Worm (Caenorhabditis elegans) whole organism, L4/young adult: ENCODE results near the gene hpo-34.

Experiments used
- W03F9.2 ChIP-seq: fragments of 150-350 bp; optimal IDR thresholded peaks from 2 replicates; lab custom pipeline; 2014; ENCODE audit warnings: missing biosample characterization, missing genetic modification characterization
- him-1 ChIP-seq: sonication (generic microtip); optimal IDR thresholded peaks from 2 replicates; lab custom pipeline; 2016; ENCODE audit warnings: missing genotype, missing genetic modification reagents, missing genetic modification characterization, missing compliant biosample characterization

- TF ChIP-seq W03F9.2 (no peak), him-1 (tag; lab: Kevin White, UChicago) (no peak)
These were observed 36.7 kb downstream of the hpo-34 start for ce11 chrX:11482134-11482533.
